Fruit fly (Drosophila melanogaster) whole organism, embryonic: ENCODE data around the gene CG7656.

ENCODE experiments used
- Atf-2 ChIP-seq: fragments of 200-800 bp; sonication (Bioruptor generic); optimal IDR thresholded peaks from 2 replicates; lab custom pipeline; 2016; ENCODE audit warnings: missing biosample characterization, missing genetic modification characterization
- CG10147 ChIP-seq: fragments of 200-800 bp; sonication (Bioruptor generic); optimal IDR thresholded peaks from 2 replicates; lab custom pipeline; 2019; ENCODE audit warnings: missing biosample characterization, mild to moderate bottlenecking, missing genetic modification characterization, moderate library complexity
- CG11093 ChIP-seq: fragments of 200-800 bp; sonication (Bioruptor generic); IDR thresholded peaks from 3 replicates; pipeline ENCODE4 v1.3.6; 2022; ENCODE audit warnings: missing biosample characterization, missing genetic modification characterization
- CG11504 ChIP-seq: fragments of 200-800 bp; sonication (Bioruptor generic); optimal IDR thresholded peaks from 3 replicates; lab custom pipeline; 2019; ENCODE audit warnings: missing biosample characterization, mild to moderate bottlenecking, missing genetic modification characterization, moderate library complexity
- CG12219 ChIP-seq: fragments of 200-800 bp; sonication (Bioruptor generic); optimal IDR thresholded peaks from 3 replicates; lab custom pipeline; 2018; ENCODE audit warnings: missing biosample characterization, mild to moderate bottlenecking, missing genetic modification characterization
- CG12769 ChIP-seq: fragments of 200-800 bp; sonication (Bioruptor generic); optimal IDR thresholded peaks from 2 replicates; lab custom pipeline; 2019; ENCODE audit warnings: missing biosample characterization, mild to moderate bottlenecking, missing genetic modification characterization, moderate library complexity
- CG13775 ChIP-seq: fragments of 200-800 bp; sonication (Bioruptor generic); optimal IDR thresholded peaks from 3 replicates; lab custom pipeline; 2017; ENCODE audit warnings: missing biosample characterization, mild to moderate bottlenecking, missing genetic modification characterization
- CG15479 ChIP-seq: fragments of 200-800 bp; sonication (Bioruptor generic); optimal IDR thresholded peaks from 3 replicates; lab custom pipeline; 2019; ENCODE audit warnings: missing biosample characterization, mild to moderate bottlenecking, missing genetic modification characterization, moderate library complexity
- CG15696 ChIP-seq: fragments of 200-800 bp; sonication (Bioruptor generic); optimal IDR thresholded peaks from 2 replicates; lab custom pipeline; 2019; ENCODE audit warnings: missing biosample characterization, mild to moderate bottlenecking, missing genetic modification characterization, moderate library complexity
- CG16813 ChIP-seq: fragments of 200-800 bp; sonication (Bioruptor generic); IDR thresholded peaks from 3 replicates; pipeline ENCODE4 v1.3.6; 2022; ENCODE audit warnings: missing biosample characterization, missing genetic modification characterization; ENCODE audit not compliant: partially characterized antibody
- CG2199 ChIP-seq: fragments of 200-800 bp; sonication (Bioruptor generic); IDR thresholded peaks from 3 replicates; pipeline ENCODE4 v1.3.6; 2022; ENCODE audit warnings: missing biosample characterization, missing genetic modification characterization
- CG4360 ChIP-seq: fragments of 200-800 bp; sonication (Bioruptor generic); IDR thresholded peaks from 2 replicates; pipeline ENCODE4 v1.3.6; 2022; ENCODE audit warnings: missing biosample characterization, missing genetic modification characterization
- D ChIP-seq, 2 experiments: fragments of 200-800 bp in 1 of 2; fragments of >200 bp in 1 of 2; sonication (Bioruptor generic) in 1 of 2; optimal IDR thresholded peaks; 2 replicates in 1 of 2; 3 replicates in 1 of 2; lab custom pipeline; 2017; ENCODE audit warnings: mild to moderate bottlenecking in 1 of 2, missing biosample characterization in 1 of 2, missing genetic modification characterization in 1 of 2, missing genetic modification reagents in 1 of 2
- Dref ChIP-seq: fragments of 200-800 bp; sonication (Bioruptor generic); IDR thresholded peaks from 2 replicates; pipeline ENCODE4 v1.3.6; 2022; ENCODE audit warnings: missing biosample characterization, missing genetic modification characterization
- Fer2 ChIP-seq: fragments of 200-800 bp; sonication (Bioruptor generic); optimal IDR thresholded peaks from 2 replicates; lab custom pipeline; 2018; ENCODE audit warnings: missing biosample characterization, mild to moderate bottlenecking, missing genetic modification characterization, moderate library complexity
- Hand ChIP-seq: fragments of 200-800 bp; sonication (Bioruptor generic); optimal IDR thresholded peaks from 2 replicates; lab custom pipeline; 2017; ENCODE audit warnings: mild to moderate bottlenecking, missing biosample characterization, missing genetic modification reagents, missing genetic modification characterization
- NC2β ChIP-seq: fragments of 200-800 bp; sonication (Bioruptor generic); optimal IDR thresholded peaks from 2 replicates; lab custom pipeline; 2016; ENCODE audit warnings: missing biosample characterization, missing genetic modification characterization
- Nf-YA ChIP-seq: fragments of 200-800 bp; sonication (Bioruptor generic); IDR thresholded peaks from 2 replicates; pipeline ENCODE4 v1.3.6; 2022; ENCODE audit warnings: missing biosample characterization, missing genetic modification characterization
- Optix ChIP-seq: fragments of 200-800 bp; sonication (Bioruptor generic); IDR thresholded peaks from 3 replicates; pipeline ENCODE4 v1.3.6; 2022; ENCODE audit warnings: missing biosample characterization, missing genetic modification characterization
- Ravus ChIP-seq: fragments of 200-800 bp; sonication (Bioruptor generic); IDR thresholded peaks from 2 replicates; pipeline ENCODE4 v1.3.6; 2022; ENCODE audit warnings: missing biosample characterization, missing genetic modification characterization
- Scr ChIP-seq: fragments of 200-800 bp; sonication (Bioruptor generic); IDR thresholded peaks from 2 replicates; pipeline ENCODE4 v1.3.6; 2022; ENCODE audit warnings: missing biosample characterization, missing genetic modification characterization; ENCODE audit not compliant: partially characterized antibody
- TFAM ChIP-seq: fragments of 200-800 bp; sonication (Bioruptor generic); optimal IDR thresholded peaks from 2 replicates; lab custom pipeline; 2017; ENCODE audit warnings: missing biosample characterization, missing genetic modification characterization, inconsistent platforms
- Trl ChIP-seq, 3 experiments: fragments of >200 bp in 2 of 3; fragments of 200-800 bp in 1 of 3; sonication (Bioruptor generic) in 1 of 3; optimal IDR thresholded peaks; 2 replicates in 1 of 3; 3 replicates in 2 of 3; lab custom pipeline; 2016 to 2017; ENCODE audit warnings: missing biosample characterization in 1 of 3, missing genetic modification characterization in 1 of 3
- Xrp1 ChIP-seq: fragments of 200-800 bp; sonication (Bioruptor generic); IDR thresholded peaks from 2 replicates; pipeline ENCODE4 v1.3.6; 2022; ENCODE audit warnings: missing biosample characterization, missing genetic modification characterization
- ac ChIP-seq: fragments of 200-800 bp; sonication (Bioruptor generic); optimal IDR thresholded peaks from 3 replicates; lab custom pipeline; 2017; ENCODE audit warnings: missing biosample characterization, mild to moderate bottlenecking, missing genetic modification characterization
- croc ChIP-seq: fragments of 200-800 bp; sonication (Bioruptor generic); conservative IDR thresholded peaks from 3 replicates; pipeline ENCODE4 v1.3.6; 2022; ENCODE audit warnings: missing biosample characterization, missing genetic modification characterization
- crol ChIP-seq: fragments of 200-800 bp; sonication (Bioruptor generic); IDR thresholded peaks from 2 replicates; pipeline ENCODE4 v1.3.6; 2022; ENCODE audit warnings: missing biosample characterization, missing genetic modification characterization
- en ChIP-seq: fragments of 200-800 bp; sonication (Bioruptor generic); optimal IDR thresholded peaks from 2 replicates; lab custom pipeline; 2016; ENCODE audit warnings: missing biosample characterization, missing genetic modification characterization
- kni ChIP-seq: fragments of 200-800 bp; sonication (Bioruptor generic); optimal IDR thresholded peaks from 3 replicates; lab custom pipeline; 2017; ENCODE audit warnings: mild to moderate bottlenecking, missing biosample characterization, missing genetic modification reagents, missing genetic modification characterization
- mirr ChIP-seq: fragments of 200-800 bp; sonication (Bioruptor generic); optimal IDR thresholded peaks from 3 replicates; lab custom pipeline; 2018; ENCODE audit warnings: missing biosample characterization, mild to moderate bottlenecking, missing genetic modification characterization
- nom ChIP-seq: fragments of 200-800 bp; sonication (Bioruptor generic); optimal IDR thresholded peaks from 2 replicates; lab custom pipeline; 2017; ENCODE audit warnings: missing biosample characterization, missing genetic modification characterization, mild to moderate bottlenecking, moderate library complexity, missing genetic modification reagents
- p53 ChIP-seq: fragments of 200-800 bp; sonication (Bioruptor generic); optimal IDR thresholded peaks from 2 replicates; lab custom pipeline; 2016; ENCODE audit warnings: missing biosample characterization, missing genetic modification characterization
- rib ChIP-seq: fragments of 200-800 bp; sonication (Bioruptor generic); IDR thresholded peaks from 2 replicates; pipeline ENCODE4 v1.3.6; 2022; ENCODE audit warnings: missing biosample characterization, missing genetic modification characterization
- scrt ChIP-seq: fragments of 200-800 bp; sonication (Bioruptor generic); optimal IDR thresholded peaks from 2 replicates; lab custom pipeline; 2018; ENCODE audit warnings: missing biosample characterization, mild to moderate bottlenecking, missing genetic modification characterization, moderate library complexity
- sisA ChIP-seq: fragments of 200-800 bp; sonication (Bioruptor generic); IDR thresholded peaks from 2 replicates; pipeline ENCODE4 v1.3.6; 2022; ENCODE audit warnings: missing biosample characterization, missing genetic modification characterization
- so ChIP-seq: fragments of 200-800 bp; sonication (Bioruptor generic); IDR thresholded peaks from 3 replicates; pipeline ENCODE4 v1.3.6; 2022; ENCODE audit warnings: missing biosample characterization, missing genetic modification characterization
- sqz ChIP-seq: fragments of 200-800 bp; sonication (Bioruptor generic); optimal IDR thresholded peaks from 3 replicates; lab custom pipeline; 2018; ENCODE audit warnings: missing biosample characterization, mild to moderate bottlenecking, missing genetic modification characterization
- ssp ChIP-seq: fragments of 200-800 bp; sonication (Bioruptor generic); IDR thresholded peaks from 2 replicates; pipeline ENCODE4 v1.3.6; 2022; ENCODE audit warnings: missing biosample characterization, missing genetic modification characterization
- usp ChIP-seq: fragments of >200 bp; optimal IDR thresholded peaks from 2 replicates; lab custom pipeline; 2017; ENCODE audit warnings: missing biosample characterization, missing genetic modification characterization
- vfl ChIP-seq: fragments of 200-800 bp; sonication (Bioruptor generic); optimal IDR thresholded peaks from 2 replicates; lab custom pipeline; 2016; ENCODE audit warnings: missing biosample characterization, missing genetic modification characterization
- zen ChIP-seq: fragments of 200-800 bp; sonication (Bioruptor generic); optimal IDR thresholded peaks from 3 replicates; lab custom pipeline; 2018; ENCODE audit warnings: missing biosample characterization, mild to moderate bottlenecking, missing genetic modification characterization, moderate library complexity

The CG7656 gene

dm6 chr3L:15594093-15594653 is 6.2 kb upstream of the CG7656 start:
- TF ChIP-seq Hand: no peak
- TF ChIP-seq Fer2 (tag; lab: Kevin White, UChicago): no peak
- TF ChIP-seq nom: peak; percentile 3
- TF ChIP-seq CG4360 (GFP tag; lab: Robert Waterston, UW): peak; percentile 54; the same call in 1 of the 2 replicates
- TF ChIP-seq crol (GFP tag; lab: Robert Waterston, UW): peak; percentile 59
- peak; percentile 82 for TF ChIP-seq D (optimal IDR thresholded peaks at IDR 0.05; lab: Kevin White, UChicago)
- no peak for TF ChIP-seq D (GFP tag; optimal IDR thresholded peaks at IDR 0.05; lab: Kevin White, UChicago)
- TF ChIP-seq Ravus (GFP tag; lab: Robert Waterston, UW): no peak
- TF ChIP-seq CG15479 (GFP tag; lab: Kevin White, UChicago): peak; percentile 92
- TF ChIP-seq CG2199 (GFP tag; lab: Robert Waterston, UW): 0 out of 3 replicates have a peak, but pooled peaks have one; percentile 37
- peak; percentile 31 for TF ChIP-seq zen

dm6 chr3L:15593399-15593798 is 5.4 kb upstream of the CG7656 start:
- no peak for TF ChIP-seq TFAM
- peak; percentile 80 for TF ChIP-seq D (optimal IDR thresholded peaks at IDR 0.05; lab: Kevin White, UChicago)
- TF ChIP-seq D (GFP tag; optimal IDR thresholded peaks at IDR 0.05; lab: Kevin White, UChicago): no peak
- no peak for TF ChIP-seq vfl (GFP tag; lab: Kevin White, UChicago)
- peak; percentile 17 for TF ChIP-seq ac
- TF ChIP-seq p53: no peak
- no peak for TF ChIP-seq so (GFP tag; lab: Robert Waterston, UW)
- TF ChIP-seq Nf-YA (GFP tag; lab: Robert Waterston, UW): no peak
- TF ChIP-seq scrt (GFP tag; lab: Kevin White, UChicago): peak; percentile 100
- TF ChIP-seq CG12219 (GFP tag; lab: Kevin White, UChicago): no peak
- TF ChIP-seq usp (GFP tag; lab: Kevin White, UChicago): no peak
- TF ChIP-seq en: no peak
- TF ChIP-seq CG15696: no peak
- TF ChIP-seq CG16813: no peak
- TF ChIP-seq CG11504 (tag; lab: Kevin White, UChicago): peak; percentile 48
- TF ChIP-seq rib: no peak
- no peak for TF ChIP-seq NC2β
- no peak for TF ChIP-seq Dref (GFP tag; lab: Robert Waterston, UW)
- TF ChIP-seq sisA (GFP tag; lab: Robert Waterston, UW): no peak
- peak; percentile 13 to 39 for TF ChIP-seq Trl (optimal IDR thresholded peaks at IDR 0.05; lab: Kevin White, UChicago)
- no peak for TF ChIP-seq Trl (GFP tag; optimal IDR thresholded peaks at IDR 0.05; lab: Kevin White, UChicago)
- TF ChIP-seq ssp: no peak
- TF ChIP-seq sqz (GFP tag; lab: Kevin White, UChicago): no peak
- no peak for TF ChIP-seq CG13775 (GFP tag; lab: Kevin White, UChicago)
- TF ChIP-seq Atf-2 (GFP tag; lab: Kevin White, UChicago): no peak
- no peak for TF ChIP-seq croc (GFP tag; lab: Robert Waterston, UW)
- TF ChIP-seq CG10147: no peak
- TF ChIP-seq kni: no peak
- no peak for TF ChIP-seq mirr (GFP tag; lab: Kevin White, UChicago)
- no peak for TF ChIP-seq Scr (GFP tag; lab: Robert Waterston, UW)
- no peak for TF ChIP-seq CG11093 (GFP tag; lab: Robert Waterston, UW)
- no peak for TF ChIP-seq Xrp1 (GFP tag; lab: Robert Waterston, UW)
- TF ChIP-seq CG12769: no peak
- TF ChIP-seq Optix (GFP tag; lab: Robert Waterston, UW): no peak
